Worm (Caenorhabditis elegans): ENCODE data around the gene W10D9.3.

ce11 chrII:470375-470774, 9.6 kb upstream of the W10D9.3 start, which contains the start of gene tomm-22:
- TF ChIP-seq him-1 (tag; optimal IDR thresholded peaks at IDR 0.05) (no peak), dao-5 (tag; optimal IDR thresholded peaks at IDR 0.05) (no peak), W03F9.2 (tag; optimal IDR thresholded peaks at IDR 0.05) (no peak)
